Worm (Caenorhabditis elegans) whole organism, L1 larva: ENCODE data around the gene F36H1.3.

Experiments used
- aly-2 ChIP-seq: fragments of 150-350 bp; optimal IDR thresholded peaks from 2 replicates; lab custom pipeline; 2014; ENCODE audit warnings: missing biosample characterization, missing genetic modification characterization
- dpl-1 ChIP-seq, 3 experiments: fragments of 150-350 bp in 2 of 3; sonication (generic microtip) in 1 of 3; optimal IDR thresholded peaks; 2 replicates each; lab custom pipeline; 2014 to 2017; ENCODE audit warnings: missing biosample characterization in 3 of 3, missing genetic modification characterization in 3 of 3, missing genetic modification reagents in 3 of 3
- fkh-10 ChIP-seq: sonication (generic microtip); optimal IDR thresholded peaks from 2 replicates; lab custom pipeline; 2017; ENCODE audit warnings: missing biosample characterization, missing genetic modification reagents, missing genetic modification characterization
- hlh-4 ChIP-seq: sonication (generic microtip); optimal IDR thresholded peaks from 2 replicates; lab custom pipeline; 2016; ENCODE audit warnings: mild to moderate bottlenecking, missing genetic modification characterization, missing compliant biosample characterization
- lin-13 ChIP-seq: fragments of 150-350 bp; optimal IDR thresholded peaks from 2 replicates; lab custom pipeline; 2014; ENCODE audit warnings: missing biosample characterization, missing genetic modification reagents, missing genetic modification characterization
- lin-35 ChIP-seq, 2 experiments: fragments of 150-350 bp; optimal IDR thresholded peaks; 2 replicates each; lab custom pipeline; 2014; ENCODE audit warnings: missing biosample characterization in 2 of 2, missing genetic modification characterization in 2 of 2, missing genetic modification reagents in 2 of 2
- mep-1 ChIP-seq: fragments of 150-350 bp; optimal IDR thresholded peaks from 2 replicates; lab custom pipeline; 2014; ENCODE audit warnings: missing biosample characterization, missing genetic modification characterization
- nhr-19 ChIP-seq: fragments of 200-800 bp; sonication (Bioruptor generic); conservative IDR thresholded peaks from 2 replicates; pipeline ENCODE4 v1.3.6; 2022; ENCODE audit warnings: missing genetic modification characterization, missing compliant biosample characterization
- nhr-28 ChIP-seq: fragments of 150-350 bp; optimal IDR thresholded peaks from 2 replicates; lab custom pipeline; 2014; ENCODE audit warnings: missing biosample characterization, missing genetic modification characterization
- unc-30 ChIP-seq: sonication (generic microtip); optimal IDR thresholded peaks from 2 replicates; lab custom pipeline; 2017; ENCODE audit warnings: missing biosample characterization, missing genetic modification characterization
- unc-86 ChIP-seq: sonication (generic microtip); optimal IDR thresholded peaks from 2 replicates; lab custom pipeline; 2016; ENCODE audit warnings: missing genetic modification characterization, missing compliant biosample characterization

DNA sequence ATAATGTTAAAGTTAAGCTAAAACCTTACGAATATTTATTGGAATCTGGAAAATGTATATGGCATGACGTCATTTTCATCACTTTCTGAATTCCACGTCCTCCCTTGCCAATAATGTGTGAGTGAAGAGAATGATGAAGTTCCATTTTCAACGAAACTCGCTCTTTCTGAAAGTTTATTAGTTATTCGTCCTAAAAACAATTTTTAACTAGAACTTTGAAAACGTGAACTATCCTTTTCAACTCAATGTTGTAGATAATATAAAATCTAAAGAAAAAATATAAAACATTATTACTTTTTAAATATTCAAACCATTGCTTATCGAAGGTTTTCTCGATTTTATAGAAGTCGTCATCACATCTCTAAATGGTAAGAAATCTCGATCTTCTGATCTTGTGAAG, 39.6 kb downstream of the F36H1.3 start, which contains the start of gene M7.7:
- TF ChIP-seq nhr-28 (tag; lab: Kevin White, UChicago), result no peak
- no peak for TF ChIP-seq unc-30 (tag; lab: Kevin White, UChicago)
- TF ChIP-seq hlh-4 (tag; lab: Kevin White, UChicago), result no peak
- no peak for TF ChIP-seq dpl-1 (GFP tag; optimal IDR thresholded peaks at IDR 0.05; lab: Kevin White, UChicago)
- no peak for TF ChIP-seq unc-86
- no peak for TF ChIP-seq aly-2 (tag; lab: Kevin White, UChicago)
- TF ChIP-seq lin-13 (GFP tag; lab: Kevin White, UChicago), result no peak
- TF ChIP-seq fkh-10 (GFP tag; lab: Kevin White, UChicago), result no peak
- no peak for TF ChIP-seq lin-35 (GFP tag; optimal IDR thresholded peaks at IDR 0.05; lab: Kevin White, UChicago)
- no peak for TF ChIP-seq mep-1
- TF ChIP-seq nhr-19, result no peak
